Fruit fly (Drosophila melanogaster) whole organism, pupa: ENCODE data around the gene mRpL22.

Experiments
- CG10348 ChIP-seq: fragments of 200-800 bp; sonication (Bioruptor generic); IDR thresholded peaks from 2 replicates; pipeline ENCODE4 v1.3.6; 2022; ENCODE audit warnings: missing biosample characterization, missing genetic modification characterization
- CG12605 ChIP-seq: fragments of 200-800 bp; sonication (Bioruptor generic); IDR thresholded peaks from 2 replicates; pipeline ENCODE4 v1.3.6; 2022; ENCODE audit warnings: missing biosample characterization, missing genetic modification characterization
- CG13204 ChIP-seq: fragments of 200-800 bp; sonication (Bioruptor generic); optimal IDR thresholded peaks from 2 replicates; lab custom pipeline; 2018; ENCODE audit warnings: missing biosample characterization, mild to moderate bottlenecking, missing genetic modification characterization, moderate library complexity
- CG14655 ChIP-seq: fragments of 200-800 bp; sonication (Bioruptor generic); optimal IDR thresholded peaks from 3 replicates; lab custom pipeline; 2017; ENCODE audit warnings: mild to moderate bottlenecking, missing biosample characterization, missing genetic modification reagents, missing genetic modification characterization
- CG15710 ChIP-seq: fragments of 200-800 bp; sonication (Bioruptor generic); optimal IDR thresholded peaks from 2 replicates; lab custom pipeline; 2018; ENCODE audit warnings: missing biosample characterization, mild to moderate bottlenecking, missing genetic modification characterization, moderate library complexity
- CG17806 ChIP-seq: fragments of 200-800 bp; sonication (Bioruptor generic); optimal IDR thresholded peaks from 2 replicates; lab custom pipeline; 2018; ENCODE audit warnings: missing biosample characterization, mild to moderate bottlenecking, missing genetic modification characterization, moderate library complexity
- CG32121 ChIP-seq: fragments of 200-800 bp; sonication (Bioruptor generic); IDR thresholded peaks from 2 replicates; pipeline ENCODE4 v1.3.6; 2022; ENCODE audit warnings: missing biosample characterization, missing genetic modification characterization
- CG34367 ChIP-seq: fragments of 200-800 bp; sonication (Bioruptor generic); optimal IDR thresholded peaks from 2 replicates; lab custom pipeline; 2018; ENCODE audit warnings: missing biosample characterization, mild to moderate bottlenecking, missing genetic modification characterization
- CG4496 ChIP-seq: fragments of 200-800 bp; sonication (Bioruptor generic); IDR thresholded peaks from 3 replicates; pipeline ENCODE4 v1.3.6; 2022; ENCODE audit warnings: missing biosample characterization, missing genetic modification characterization
- CG8159 ChIP-seq: fragments of 200-800 bp; sonication (Bioruptor generic); optimal IDR thresholded peaks from 3 replicates; lab custom pipeline; 2018; ENCODE audit warnings: missing biosample characterization, mild to moderate bottlenecking, missing genetic modification characterization, moderate library complexity
- CG8301 ChIP-seq: fragments of 200-800 bp; sonication (Bioruptor generic); optimal IDR thresholded peaks from 2 replicates; lab custom pipeline; 2018; ENCODE audit warnings: missing biosample characterization, mild to moderate bottlenecking, missing genetic modification characterization
- CG9948 ChIP-seq: fragments of 200-800 bp; sonication (Bioruptor generic); optimal IDR thresholded peaks from 2 replicates; lab custom pipeline; 2018; ENCODE audit warnings: missing biosample characterization, mild to moderate bottlenecking, missing genetic modification characterization, moderate library complexity
- D1 ChIP-seq: fragments of 200-800 bp; sonication (Bioruptor generic); optimal IDR thresholded peaks from 2 replicates; lab custom pipeline; 2018; ENCODE audit warnings: missing biosample characterization, mild to moderate bottlenecking, missing genetic modification characterization, moderate library complexity
- EcR ChIP-seq: fragments of 200-800 bp; sonication (Bioruptor generic); optimal IDR thresholded peaks from 3 replicates; lab custom pipeline; 2019; ENCODE audit warnings: missing biosample characterization, missing genetic modification characterization, mild to moderate bottlenecking, moderate library complexity, missing genetic modification reagents
- Ets98B ChIP-seq: fragments of 200-800 bp; sonication (Bioruptor generic); IDR thresholded peaks from 2 replicates; pipeline ENCODE4 v1.3.6; 2022; ENCODE audit warnings: missing biosample characterization, missing genetic modification characterization
- Pif1A ChIP-seq: fragments of 200-800 bp; sonication (Bioruptor generic); optimal IDR thresholded peaks from 3 replicates; lab custom pipeline; 2016; ENCODE audit warnings: missing biosample characterization, missing genetic modification characterization
- Pif1B ChIP-seq: fragments of 200-800 bp; sonication (Bioruptor generic); optimal IDR thresholded peaks from 3 replicates; lab custom pipeline; 2016; ENCODE audit warnings: missing biosample characterization, missing genetic modification characterization
- Snoo ChIP-seq: fragments of 200-800 bp; sonication (Bioruptor generic); optimal IDR thresholded peaks from 3 replicates; lab custom pipeline; 2017; ENCODE audit warnings: missing biosample characterization, mild to moderate bottlenecking, missing genetic modification characterization, inconsistent platforms
- fd96Ca ChIP-seq: fragments of 200-800 bp; sonication (Bioruptor generic); IDR thresholded peaks from 3 replicates; pipeline ENCODE4 v1.3.6; 2022; ENCODE audit warnings: missing biosample characterization, missing genetic modification characterization
- gl ChIP-seq: fragments of 200-800 bp; sonication (Bioruptor generic); optimal IDR thresholded peaks from 2 replicates; lab custom pipeline; 2018; ENCODE audit warnings: missing biosample characterization, mild to moderate bottlenecking, missing genetic modification characterization
- rn ChIP-seq: fragments of 200-800 bp; sonication (Bioruptor generic); IDR thresholded peaks from 2 replicates; pipeline ENCODE4 v1.3.6; 2022; ENCODE audit warnings: missing biosample characterization, missing genetic modification characterization

Gene mRpL22

DNA sequence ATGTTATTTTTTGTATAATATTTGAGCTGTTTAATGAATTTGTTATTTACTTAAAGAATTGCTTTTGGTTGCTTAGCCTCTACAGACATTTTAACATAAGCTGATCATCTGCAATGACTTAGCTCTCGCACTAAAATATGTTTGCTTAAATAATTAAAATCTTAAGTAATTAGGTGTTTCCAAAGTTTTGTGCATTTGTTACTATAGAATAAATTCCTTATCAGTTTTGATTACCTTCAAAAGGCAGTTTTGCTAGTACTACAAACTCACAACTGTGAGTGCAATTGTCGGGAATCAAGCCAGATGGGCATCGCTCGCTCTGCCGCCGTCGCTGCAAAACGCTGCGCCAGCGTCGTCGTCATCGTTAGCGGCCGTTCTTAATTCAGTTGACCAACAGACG lies 32.8 kb downstream of the mRpL22 start:
- TF ChIP-seq CG10348 (GFP tag; lab: Robert Waterston, UW) (no peak), CG17806 (no peak), CG12605 (GFP tag; lab: Robert Waterston, UW) (no peak), Snoo (tag; lab: Kevin White, UChicago) (no peak), CG9948 (tag; lab: Kevin White, UChicago) (no peak), CG34367 (tag; lab: Kevin White, UChicago) (no peak), D1 (no peak), Ets98B (GFP tag; lab: Robert Waterston, UW) (no peak), CG8301 (tag; lab: Kevin White, UChicago) (no peak), CG32121 (GFP tag; lab: Robert Waterston, UW) (no peak), CG14655 (no peak), Pif1B (GFP tag; lab: Kevin White, UChicago) (no peak), CG4496 (no peak), Pif1A (no peak), CG13204 (no peak), gl (no peak), rn (GFP tag; lab: Robert Waterston, UW) (no peak)

DNA sequence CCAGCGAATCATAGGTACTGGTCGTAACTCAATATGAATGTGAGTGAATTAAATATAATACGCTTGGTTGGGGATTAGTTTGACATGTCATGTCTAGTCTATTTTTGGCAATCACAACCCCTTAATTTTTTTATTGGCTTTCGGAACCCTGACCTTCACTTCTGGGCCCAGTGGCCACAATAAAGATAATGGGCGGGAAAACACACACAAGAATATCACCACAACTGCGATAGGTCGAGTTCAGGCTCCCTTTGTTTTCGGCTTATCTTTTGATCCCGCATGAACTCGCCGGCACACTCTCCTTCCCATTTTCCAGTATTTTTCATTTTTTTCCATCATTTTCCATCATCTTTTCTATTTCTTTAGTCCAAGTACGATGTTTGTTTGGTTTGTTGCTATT lies 34.5 kb downstream of the mRpL22 start:
- TF ChIP-seq D1, result no peak
- no peak for TF ChIP-seq Pif1B (GFP tag; lab: Kevin White, UChicago)
- no peak for TF ChIP-seq CG8159 (tag; lab: Kevin White, UChicago)
- TF ChIP-seq EcR, result no peak
- no peak for TF ChIP-seq gl
- no peak for TF ChIP-seq rn (GFP tag; lab: Robert Waterston, UW)

- TF ChIP-seq CG8159 (tag; lab: Kevin White, UChicago) (no peak), CG9948 (tag; lab: Kevin White, UChicago) (no peak), D1 (no peak), CG32121 (GFP tag; lab: Robert Waterston, UW) (no peak), CG14655 (no peak), CG12605 (GFP tag; lab: Robert Waterston, UW) (no peak), CG17806 (no peak), Snoo (tag; lab: Kevin White, UChicago) (no peak), CG13204 (no peak), gl (no peak), Pif1B (GFP tag; lab: Kevin White, UChicago) (no peak), Ets98B (GFP tag; lab: Robert Waterston, UW) (no peak), rn (GFP tag; lab: Robert Waterston, UW) (no peak), CG10348 (GFP tag; lab: Robert Waterston, UW) (no peak), Pif1A (no peak), fd96Ca (GFP tag; lab: Robert Waterston, UW) (no peak), CG34367 (tag; lab: Kevin White, UChicago) (no peak), EcR (no peak), CG15710 (tag; lab: Kevin White, UChicago) (no peak)
Measured at dm6 chrX:16820665-16821064, 36.9 kb downstream of the mRpL22 start.

dm6 chrX:16821216-16821615 lies 37.5 kb downstream of the mRpL22 start:
- TF ChIP-seq fd96Ca (GFP tag; lab: Robert Waterston, UW) (0 out of 3 replicates have a peak, but pooled peaks have one; percentile 14), Snoo (tag; lab: Kevin White, UChicago) (no peak), CG15710 (tag; lab: Kevin White, UChicago) (no peak), CG4496 (peak; percentile 61; the same call in 2 of the 3 replicates), CG8301 (tag; lab: Kevin White, UChicago) (peak; percentile 29), CG32121 (GFP tag; lab: Robert Waterston, UW) (peak; percentile 66), CG17806 (peak; percentile 4), Pif1A (peak; percentile 31), CG12605 (GFP tag; lab: Robert Waterston, UW) (no peak), CG14655 (peak; percentile 36)

DNA sequence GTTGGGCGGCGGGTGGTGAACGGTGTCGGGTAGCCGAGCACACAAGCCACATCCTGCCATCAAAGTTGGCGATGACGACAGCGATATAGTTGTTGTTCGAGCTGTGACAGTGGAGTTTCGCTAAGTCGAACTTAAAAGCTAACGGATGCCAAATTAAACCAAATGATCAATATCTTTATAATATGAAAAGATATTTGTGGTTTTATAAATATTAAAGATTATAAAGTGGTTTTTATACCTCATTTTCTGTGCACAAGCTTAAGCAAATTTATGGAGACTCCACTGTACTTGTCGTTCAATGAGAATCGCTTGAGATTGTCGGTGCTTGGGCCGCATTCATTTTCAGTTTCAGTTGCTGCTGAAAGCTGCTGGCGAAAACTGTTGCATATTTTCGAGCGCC lies 38.3 kb downstream of the mRpL22 start:
- peak; percentile 55 for TF ChIP-seq Snoo (tag; lab: Kevin White, UChicago)
- peak; percentile 77 for TF ChIP-seq CG9948 (tag; lab: Kevin White, UChicago)
- peak; percentile 21 for TF ChIP-seq D1
- peak; percentile 74 for TF ChIP-seq CG8159 (tag; lab: Kevin White, UChicago)
- peak; percentile 75 for TF ChIP-seq CG17806
- TF ChIP-seq gl, result peak; percentile 15
- peak; percentile 88 for TF ChIP-seq Ets98B (GFP tag; lab: Robert Waterston, UW)
- TF ChIP-seq CG8301 (tag; lab: Kevin White, UChicago), result peak; percentile 73
- peak; percentile 68 for TF ChIP-seq Pif1A
- no peak for TF ChIP-seq EcR
- peak; percentile 84 for TF ChIP-seq fd96Ca (GFP tag; lab: Robert Waterston, UW)
- peak; percentile 71 for TF ChIP-seq rn (GFP tag; lab: Robert Waterston, UW)
- peak; percentile 68 for TF ChIP-seq CG34367 (tag; lab: Kevin White, UChicago)
- peak; percentile 66 for TF ChIP-seq Pif1B (GFP tag; lab: Kevin White, UChicago)
- peak; percentile 67 for TF ChIP-seq CG10348 (GFP tag; lab: Robert Waterston, UW)
- TF ChIP-seq CG14655, result peak; percentile 70
- peak; percentile 24 for TF ChIP-seq CG13204
- peak; percentile 83 for TF ChIP-seq CG15710 (tag; lab: Kevin White, UChicago)
- TF ChIP-seq CG4496, result peak; percentile 90
- TF ChIP-seq CG32121 (GFP tag; lab: Robert Waterston, UW), result peak; percentile 89
- TF ChIP-seq CG12605 (GFP tag; lab: Robert Waterston, UW), result peak; percentile 87

dm6 chrX:16829439-16830028 lies 45.8 kb downstream of the mRpL22 start:
- TF ChIP-seq CG32121 (GFP tag; lab: Robert Waterston, UW) (no peak), CG13204 (no peak), CG12605 (GFP tag; lab: Robert Waterston, UW) (no peak), CG15710 (tag; lab: Kevin White, UChicago) (peak; percentile 24), CG8159 (tag; lab: Kevin White, UChicago) (peak; percentile 51), CG34367 (tag; lab: Kevin White, UChicago) (peak; percentile 28), Ets98B (GFP tag; lab: Robert Waterston, UW) (no peak; the same call in 1 of the 2 replicates), CG14655 (peak; percentile 20), gl (no peak), Pif1A (no peak), CG8301 (tag; lab: Kevin White, UChicago) (peak; percentile 26), Pif1B (GFP tag; lab: Kevin White, UChicago) (no peak), CG10348 (GFP tag; lab: Robert Waterston, UW) (no peak), D1 (no peak), CG9948 (tag; lab: Kevin White, UChicago) (peak; percentile 46), fd96Ca (GFP tag; lab: Robert Waterston, UW) (no peak), Snoo (tag; lab: Kevin White, UChicago) (no peak), CG17806 (peak; percentile 48), rn (GFP tag; lab: Robert Waterston, UW) (no peak), CG4496 (no peak), EcR (no peak)
- TF ChIP-seq, all 21 proteins: peak for 7
